Worm (Caenorhabditis elegans): Measurements from ENCODE around the gene elt-6.

DNA sequence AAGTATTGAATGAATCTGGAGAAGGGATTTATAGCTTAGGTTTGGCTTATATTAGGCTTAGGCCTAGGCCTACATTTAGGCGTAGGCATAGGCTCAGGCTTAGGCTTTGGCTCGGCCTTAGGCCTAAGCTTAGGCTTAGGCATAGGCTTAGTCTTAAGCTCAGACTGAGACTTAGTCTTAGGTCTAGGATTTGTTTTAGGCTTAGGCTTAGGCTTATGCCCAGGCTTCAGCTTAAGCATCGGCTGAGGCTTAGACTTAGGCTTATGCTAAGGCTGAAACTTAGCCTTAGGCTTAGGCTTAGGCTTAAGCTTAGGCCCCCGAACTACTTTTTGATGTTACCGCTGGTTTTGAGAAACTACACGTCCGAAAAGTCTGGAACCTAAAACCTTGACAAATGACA lies 2.7 kb downstream of the elt-6 start:
- TF ChIP-seq ztf-11 (tag; optimal IDR thresholded peaks at IDR 0.05), result no peak
- TF ChIP-seq snpc-4 (tag; optimal IDR thresholded peaks at IDR 0.05), result no peak
- no peak for TF ChIP-seq alr-1 (tag; optimal IDR thresholded peaks at IDR 0.05)
- TF ChIP-seq unc-62 (GFP tag; optimal IDR thresholded peaks at IDR 0.05), result no peak
- no peak for TF ChIP-seq fos-1 (tag; optimal IDR thresholded peaks at IDR 0.05)
- TF ChIP-seq lin-11 (tag; optimal IDR thresholded peaks at IDR 0.05), result no peak
- no peak for TF ChIP-seq egl-27 (tag; optimal IDR thresholded peaks at IDR 0.05)
- TF ChIP-seq elt-1 (tag; optimal IDR thresholded peaks at IDR 0.05), result no peak
- TF ChIP-seq nhr-77 (tag; optimal IDR thresholded peaks at IDR 0.05), result no peak
- TF ChIP-seq lsy-2 (tag; optimal IDR thresholded peaks at IDR 0.05), result no peak
- TF ChIP-seq ZK546.5 (tag; optimal IDR thresholded peaks at IDR 0.05), result no peak
- TF ChIP-seq nhr-25 (tag; optimal IDR thresholded peaks at IDR 0.05), result no peak
- no peak for TF ChIP-seq nhr-11 (tag; optimal IDR thresholded peaks at IDR 0.05)

All from whole organism, L2 larva.